Fruit fly (Drosophila melanogaster) whole organism, wandering third instar larva: Measurements from ENCODE around the gene CG32320.

Experiments used
- foxo ChIP-seq, 2 experiments: fragments of 200-800 bp; sonication (Bioruptor generic); optimal IDR thresholded peaks; 2 replicates in 1 of 2; 3 replicates in 1 of 2; lab custom pipeline; 2016 to 2017; ENCODE audit warnings: missing biosample characterization in 2 of 2, missing genetic modification characterization in 2 of 2
- fru ChIP-seq: fragments of 200-800 bp; sonication (Bioruptor generic); optimal IDR thresholded peaks from 3 replicates; lab custom pipeline; 2016; ENCODE audit warnings: missing biosample characterization, mild to moderate bottlenecking, missing genetic modification characterization
- pan ChIP-seq: fragments of >200 bp; optimal IDR thresholded peaks from 2 replicates; lab custom pipeline; 2017

DNA sequence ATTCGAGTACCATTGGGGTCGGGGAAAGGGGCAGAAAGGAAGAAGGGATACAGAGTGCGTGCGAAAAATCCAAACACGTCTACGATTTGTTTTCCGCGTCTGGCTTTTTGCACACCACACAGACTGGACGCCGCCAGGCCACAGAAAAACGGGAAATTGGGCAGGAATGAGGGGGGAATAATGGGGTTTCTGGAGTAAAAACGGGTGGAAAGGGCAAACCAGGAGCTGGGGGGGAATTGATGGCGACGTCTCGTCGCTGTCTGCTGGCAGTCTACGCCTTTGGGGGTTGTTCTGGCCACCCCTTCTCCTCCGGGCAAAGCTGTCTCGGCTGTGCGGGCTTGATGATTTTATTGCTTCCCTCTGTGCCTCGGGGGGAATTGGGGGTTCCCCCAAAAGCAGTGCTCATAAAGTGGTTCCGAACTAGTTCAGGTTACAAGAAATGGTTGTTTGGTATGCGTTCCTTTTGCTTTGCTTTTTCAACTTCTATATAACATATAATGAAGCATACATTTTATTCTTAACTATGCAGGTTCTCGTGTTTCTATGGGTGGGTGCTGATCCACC, 12.6 kb upstream of the CG32320 start:
- TF ChIP-seq foxo (GFP tag; optimal IDR thresholded peaks at IDR 0.05; lab: Kevin White, UChicago) = no peak
- TF ChIP-seq pan (lab: Kevin White, UChicago) = no peak
- no peak for TF ChIP-seq fru
